Fruit fly (Drosophila melanogaster): ENCODE measurements around the gene CG3632.

The CG3632 gene

dm6 chrX:16285186-16285585 lies 11.3 kb upstream of the CG3632 start:
- TF ChIP-seq EcR (GFP tag; optimal IDR thresholded peaks at IDR 0.05): no peak
- TF ChIP-seq Dll (optimal IDR thresholded peaks at IDR 0.05): no peak
- no peak for TF ChIP-seq pan (optimal IDR thresholded peaks at IDR 0.05)
- TF ChIP-seq psq (optimal IDR thresholded peaks at IDR 0.05): no peak
- no peak for TF ChIP-seq usp (GFP tag; optimal IDR thresholded peaks at IDR 0.05)
- no peak for TF ChIP-seq CG8478 (optimal IDR thresholded peaks at IDR 0.05)

- TF ChIP-seq CG8478 (optimal IDR thresholded peaks at IDR 0.05): no peak
Observed at dm6 chrX:16286083-16286666, 10.3 kb upstream of the CG3632 start, which contains the start of gene UQCR-14. UQCR-14 (plus strand) TSS chrX:16286288.

dm6 chrX:16288492-16288964 lies 7.9 kb upstream of the CG3632 start, which contains the start of the genes CG32576 and caz:
CG32576 (minus strand) TSS chrX:16288533.
caz (plus strand) TSS chrX:16288810.
- TF ChIP-seq pan (optimal IDR thresholded peaks at IDR 0.05): no peak
- TF ChIP-seq CG8478 (optimal IDR thresholded peaks at IDR 0.05): no peak
- no peak for TF ChIP-seq Dll (optimal IDR thresholded peaks at IDR 0.05)
- no peak for TF ChIP-seq usp (GFP tag; optimal IDR thresholded peaks at IDR 0.05)
- TF ChIP-seq psq (optimal IDR thresholded peaks at IDR 0.05): no peak
- TF ChIP-seq EcR (GFP tag; optimal IDR thresholded peaks at IDR 0.05): no peak

dm6 chrX:16288999-16289398 lies 7.5 kb upstream of the CG3632 start:
- TF ChIP-seq EcR (GFP tag; optimal IDR thresholded peaks at IDR 0.05): no peak
- TF ChIP-seq Dll (optimal IDR thresholded peaks at IDR 0.05): no peak
- no peak for TF ChIP-seq usp (GFP tag; optimal IDR thresholded peaks at IDR 0.05)
- no peak for TF ChIP-seq pan (optimal IDR thresholded peaks at IDR 0.05)
- no peak for TF ChIP-seq CG8478 (optimal IDR thresholded peaks at IDR 0.05)
- TF ChIP-seq psq (optimal IDR thresholded peaks at IDR 0.05): no peak

- no peak for TF ChIP-seq pan (optimal IDR thresholded peaks at IDR 0.05)
- no peak for TF ChIP-seq EcR (GFP tag; optimal IDR thresholded peaks at IDR 0.05)
- no peak for TF ChIP-seq Dll (optimal IDR thresholded peaks at IDR 0.05)
- no peak for TF ChIP-seq usp (GFP tag; optimal IDR thresholded peaks at IDR 0.05)
- TF ChIP-seq CG8478 (optimal IDR thresholded peaks at IDR 0.05): no peak
- TF ChIP-seq psq (optimal IDR thresholded peaks at IDR 0.05): no peak
Observed at dm6 chrX:16292646-16293045, 3.8 kb upstream of the CG3632 start.

- no peak for TF ChIP-seq CG8478 (optimal IDR thresholded peaks at IDR 0.05)
- TF ChIP-seq pan (optimal IDR thresholded peaks at IDR 0.05): no peak
- TF ChIP-seq usp (GFP tag; optimal IDR thresholded peaks at IDR 0.05): no peak
- no peak for TF ChIP-seq psq (optimal IDR thresholded peaks at IDR 0.05)
- TF ChIP-seq EcR (GFP tag; optimal IDR thresholded peaks at IDR 0.05): no peak
- no peak for TF ChIP-seq Dll (optimal IDR thresholded peaks at IDR 0.05)
Observed at dm6 chrX:16297618-16298017, 1.1 kb downstream of the CG3632 start, which contains the start of gene ERp44. ERp44 (minus strand) TSS chrX:16297718.

dm6 chrX:16303636-16304035 lies 7.2 kb downstream of the CG3632 start, which contains the start of gene CG3679:
CG3679 (plus strand) TSS chrX:16303870.
- TF ChIP-seq pan (optimal IDR thresholded peaks at IDR 0.05): no peak
- TF ChIP-seq psq (optimal IDR thresholded peaks at IDR 0.05): no peak
- no peak for TF ChIP-seq usp (GFP tag; optimal IDR thresholded peaks at IDR 0.05)
- no peak for TF ChIP-seq Dll (optimal IDR thresholded peaks at IDR 0.05)
- no peak for TF ChIP-seq EcR (GFP tag; optimal IDR thresholded peaks at IDR 0.05)
- no peak for TF ChIP-seq CG8478 (optimal IDR thresholded peaks at IDR 0.05)

- no peak for TF ChIP-seq EcR (GFP tag; optimal IDR thresholded peaks at IDR 0.05)
Observed at dm6 chrX:16308310-16308918, 11.9 kb downstream of the CG3632 start, which contains the start of gene Had1. Had1 (minus strand) TSS chrX:16308667.

- TF ChIP-seq EcR (GFP tag; optimal IDR thresholded peaks at IDR 0.05) (no peak), pan (optimal IDR thresholded peaks at IDR 0.05) (no peak)
Observed at dm6 chrX:16308953-16309352, 12.5 kb downstream of the CG3632 start.

dm6 chrX:16309764-16310163 lies 13.3 kb downstream of the CG3632 start:
- TF ChIP-seq CG8478 (optimal IDR thresholded peaks at IDR 0.05) (no peak), Dll (optimal IDR thresholded peaks at IDR 0.05) (no peak), EcR (GFP tag; optimal IDR thresholded peaks at IDR 0.05) (no peak), usp (GFP tag; optimal IDR thresholded peaks at IDR 0.05) (no peak), psq (optimal IDR thresholded peaks at IDR 0.05) (no peak)

dm6 chrX:16313078-16313875 lies 16.8 kb downstream of the CG3632 start, which contains the start of the genes CG9915 and SWIP:
CG9915 (minus strand) TSS chrX:16313138.
SWIP (plus strand) TSS chrX:16313709.
- TF ChIP-seq EcR (GFP tag; optimal IDR thresholded peaks at IDR 0.05): no peak
- TF ChIP-seq psq (optimal IDR thresholded peaks at IDR 0.05): no peak
- TF ChIP-seq Dll (optimal IDR thresholded peaks at IDR 0.05): no peak
- TF ChIP-seq usp (GFP tag; optimal IDR thresholded peaks at IDR 0.05): no peak
- no peak for TF ChIP-seq CG8478 (optimal IDR thresholded peaks at IDR 0.05)
- no peak for TF ChIP-seq pan (optimal IDR thresholded peaks at IDR 0.05)

- no peak for TF ChIP-seq psq (optimal IDR thresholded peaks at IDR 0.05)
- no peak for TF ChIP-seq CG8478 (optimal IDR thresholded peaks at IDR 0.05)
- TF ChIP-seq EcR (GFP tag; optimal IDR thresholded peaks at IDR 0.05): no peak
- TF ChIP-seq pan (optimal IDR thresholded peaks at IDR 0.05): no peak
- TF ChIP-seq Dll (optimal IDR thresholded peaks at IDR 0.05): no peak
- no peak for TF ChIP-seq usp (GFP tag; optimal IDR thresholded peaks at IDR 0.05)
Observed at dm6 chrX:16318858-16319557, 22.5 kb downstream of the CG3632 start.

All from whole organism.